Fruit fly (Drosophila melanogaster): Measurements from ENCODE around the gene PIG-U.

DNA sequence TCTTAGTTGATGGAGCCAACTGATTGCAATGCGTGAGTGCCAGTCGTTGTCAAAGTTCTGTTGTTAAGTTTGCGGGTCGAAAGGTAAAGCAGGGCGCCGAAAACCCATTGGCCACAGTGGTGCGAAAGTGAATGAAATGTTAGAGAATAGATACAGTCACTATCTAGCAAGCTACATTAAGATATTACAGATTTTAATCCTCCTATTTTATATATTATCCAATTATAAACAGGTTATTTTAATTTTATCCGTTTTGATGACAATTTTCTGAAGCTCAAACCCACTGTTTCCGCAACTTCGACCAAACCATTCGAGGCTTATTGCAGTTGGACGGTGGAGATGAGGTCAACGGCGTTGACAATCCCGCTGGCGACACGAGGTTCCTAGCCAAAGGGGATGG, 37.6 kb downstream of the PIG-U start:
- TF ChIP-seq CG11617 (GFP tag; optimal IDR thresholded peaks at IDR 0.05): no peak
- no peak for TF ChIP-seq kay (GFP tag; ENCODE audit: borderline replicate concordance)
- TF ChIP-seq cnc (optimal IDR thresholded peaks at IDR 0.05): no peak
- no peak for TF ChIP-seq CG12768 (GFP tag; optimal IDR thresholded peaks at IDR 0.05)
- no peak for TF ChIP-seq CG7101 (tag; optimal IDR thresholded peaks at IDR 0.05)
- TF ChIP-seq Mnt (GFP tag; optimal IDR thresholded peaks at IDR 0.05): no peak
- no peak for TF ChIP-seq CG1620 (GFP tag; optimal IDR thresholded peaks at IDR 0.05)
- no peak for TF ChIP-seq tj (GFP tag; optimal IDR thresholded peaks at IDR 0.05)
- no peak for TF ChIP-seq CG14711 (tag; optimal IDR thresholded peaks at IDR 0.05)
- TF ChIP-seq CG7045 (GFP tag; optimal IDR thresholded peaks at IDR 0.05): no peak
- TF ChIP-seq CG33017 (tag; optimal IDR thresholded peaks at IDR 0.05): no peak
- no peak for TF ChIP-seq CG5204 (GFP tag; optimal IDR thresholded peaks at IDR 0.05)
- no peak for TF ChIP-seq Crg-1 (GFP tag; optimal IDR thresholded peaks at IDR 0.05)

All from whole organism, adult.